Worm (Caenorhabditis elegans): ENCODE results near the gene Y105C5B.15.

The Y105C5B.15 gene

ce11 chrIV:15933814-15934213 lies 17.9 kb upstream of the Y105C5B.15 start, which contains the start of gene srv-16:
srv-16 (minus strand) TSS chrIV:15933914.
- TF ChIP-seq pha-4 (tag; optimal IDR thresholded peaks at IDR 0.05), result no peak
- TF ChIP-seq mec-3 (tag; optimal IDR thresholded peaks at IDR 0.05; ENCODE audit: borderline replicate concordance), result no peak
- TF ChIP-seq ceh-19 (GFP tag; optimal IDR thresholded peaks at IDR 0.05), result no peak
- no peak for TF ChIP-seq npax-4 (tag; optimal IDR thresholded peaks at IDR 0.05)
- no peak for TF ChIP-seq C38D4.7 (GFP tag; optimal IDR thresholded peaks at IDR 0.05)
- no peak for TF ChIP-seq hlh-6 (tag; optimal IDR thresholded peaks at IDR 0.05)
- no peak for TF ChIP-seq pax-1 (tag; optimal IDR thresholded peaks at IDR 0.05)
- TF ChIP-seq ets-4 (tag; optimal IDR thresholded peaks at IDR 0.05), result no peak
- TF ChIP-seq zip-5 (tag; optimal IDR thresholded peaks at IDR 0.05), result no peak
- TF ChIP-seq unc-86 (tag; optimal IDR thresholded peaks at IDR 0.05), result no peak
- no peak for TF ChIP-seq pros-1 (tag; optimal IDR thresholded peaks at IDR 0.05)

DNA sequence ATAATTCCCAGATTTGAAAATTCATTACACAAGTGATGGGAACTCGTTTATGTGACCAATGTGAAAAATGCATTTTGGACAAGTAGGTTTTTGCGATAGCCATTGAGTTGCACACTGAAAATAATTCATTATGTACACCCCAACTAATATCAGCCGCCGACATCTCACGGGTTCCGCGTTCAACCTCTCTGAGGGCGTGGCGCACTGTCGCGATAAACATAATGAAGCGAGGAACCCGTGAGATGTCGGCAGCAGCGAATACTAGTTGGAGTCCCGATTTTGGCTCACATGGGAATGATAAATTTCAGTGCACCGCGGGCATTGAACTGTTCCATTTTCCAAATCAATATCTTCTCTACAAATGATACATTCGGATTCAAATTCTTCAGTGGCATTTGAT lies 14.6 kb upstream of the Y105C5B.15 start:
- TF ChIP-seq tbx-7 (tag; optimal IDR thresholded peaks at IDR 0.05) (no peak), C38D4.7 (GFP tag; optimal IDR thresholded peaks at IDR 0.05) (no peak), hlh-15 (tag; optimal IDR thresholded peaks at IDR 0.05) (no peak), ets-4 (tag; optimal IDR thresholded peaks at IDR 0.05) (no peak), elt-4 (tag; optimal IDR thresholded peaks at IDR 0.05) (no peak), sdc-2 (tag; optimal IDR thresholded peaks at IDR 0.05) (no peak), ceh-18 (tag; optimal IDR thresholded peaks at IDR 0.05) (no peak), unc-42 (tag; optimal IDR thresholded peaks at IDR 0.05) (no peak), syd-9 (tag; optimal IDR thresholded peaks at IDR 0.05) (no peak), dmd-4 (tag; optimal IDR thresholded peaks at IDR 0.05; ENCODE audit: borderline replicate concordance) (no peak), pat-9 (tag; optimal IDR thresholded peaks at IDR 0.05) (no peak), F13H6.1 (tag; optimal IDR thresholded peaks at IDR 0.05) (no peak)

DNA sequence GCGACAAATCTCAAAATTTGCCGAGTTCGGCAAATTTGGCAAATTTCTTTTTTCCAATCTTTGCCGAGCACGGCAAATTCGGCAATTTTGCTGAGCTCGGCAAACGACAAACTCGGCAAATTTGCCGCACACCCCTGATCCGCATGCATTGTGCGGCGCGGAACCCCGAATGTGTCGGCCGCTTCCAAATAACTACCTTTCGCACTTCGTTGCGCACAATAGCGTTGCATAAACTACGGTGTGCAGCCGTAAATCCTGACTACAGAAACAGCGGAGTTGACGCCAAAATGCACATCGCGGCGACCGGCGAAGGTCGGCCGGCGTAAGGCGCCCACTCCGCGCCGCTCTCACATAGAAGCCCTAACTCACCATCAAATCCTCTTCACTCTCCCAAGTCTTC lies 13.3 kb upstream of the Y105C5B.15 start:
- TF ChIP-seq fax-1 (tag; optimal IDR thresholded peaks at IDR 0.05), result no peak
- peak; percentile 16 for TF ChIP-seq C08G9.2 (tag; optimal IDR thresholded peaks at IDR 0.05)
- no peak for TF ChIP-seq pha-2 (tag; optimal IDR thresholded peaks at IDR 0.05)
- TF ChIP-seq hlh-6 (tag; optimal IDR thresholded peaks at IDR 0.05), result peak; percentile 23
- peak; percentile 35 for TF ChIP-seq sdc-2 (tag; optimal IDR thresholded peaks at IDR 0.05)

DNA sequence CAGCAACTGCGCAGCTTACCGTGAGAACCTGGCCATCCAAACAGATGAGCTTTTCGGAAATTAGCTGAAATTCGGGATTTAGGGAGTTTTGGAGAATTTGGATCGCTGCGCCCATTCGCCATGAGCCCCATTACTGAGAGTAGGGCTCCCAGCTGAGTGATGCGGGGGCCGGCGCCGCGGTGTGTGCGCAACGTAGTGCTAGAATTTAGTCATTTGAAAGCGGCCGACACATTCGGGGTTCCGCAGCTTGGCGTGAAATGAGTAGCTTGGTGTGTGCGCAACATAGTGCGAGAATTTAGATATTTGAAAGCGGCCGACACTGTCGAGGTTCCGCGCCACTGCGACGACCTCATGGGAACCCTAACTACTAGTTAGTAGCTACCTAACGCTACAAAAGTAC lies 10.9 kb upstream of the Y105C5B.15 start:
- TF ChIP-seq unc-3 (GFP tag; conservative IDR thresholded peaks at IDR 0.05) (no peak), unc-3 (tag; optimal IDR thresholded peaks at IDR 0.05) (no peak), fax-1 (tag; optimal IDR thresholded peaks at IDR 0.05) (no peak), ceh-31 (tag; optimal IDR thresholded peaks at IDR 0.05) (no peak), unc-86 (tag; optimal IDR thresholded peaks at IDR 0.05) (no peak), nhr-11 (tag; optimal IDR thresholded peaks at IDR 0.05) (no peak), pha-2 (tag; optimal IDR thresholded peaks at IDR 0.05) (no peak), eyg-1 (tag; optimal IDR thresholded peaks at IDR 0.05) (no peak), elt-4 (tag; optimal IDR thresholded peaks at IDR 0.05) (no peak), hlh-13 (GFP tag; optimal IDR thresholded peaks at IDR 0.05) (no peak), Y22D7AL.16 (tag; optimal IDR thresholded peaks at IDR 0.05) (no peak), unc-55 (GFP tag; optimal IDR thresholded peaks at IDR 0.05) (no peak), lim-6 (tag; optimal IDR thresholded peaks at IDR 0.05) (no peak), ceh-45 (GFP tag; IDR thresholded peaks at IDR 0.05) (no peak), K02D7.2 (tag; optimal IDR thresholded peaks at IDR 0.05) (no peak), ceh-34 (tag; optimal IDR thresholded peaks at IDR 0.05) (no peak), hlh-30 (tag; optimal IDR thresholded peaks at IDR 0.05; ENCODE audit: insufficient read depth) (no peak), sox-4 (tag; optimal IDR thresholded peaks at IDR 0.05) (no peak), F13H6.1 (tag; optimal IDR thresholded peaks at IDR 0.05) (no peak), sox-2 (GFP tag; IDR thresholded peaks at IDR 0.05) (no peak)

Data from whole organism, late embryonic.